Worm (Caenorhabditis elegans): ENCODE data around the gene swan-1.

The swan-1 gene

ce11 chrV:13787948-13788681 lies 18.9 kb downstream of the swan-1 start (continued):
- TF ChIP-seq vab-15 (tag; optimal IDR thresholded peaks at IDR 0.05), result no peak
- no peak for TF ChIP-seq C34B4.2 (tag; optimal IDR thresholded peaks at IDR 0.05)
- TF ChIP-seq nhr-77 (tag; optimal IDR thresholded peaks at IDR 0.05), result no peak
- TF ChIP-seq tbx-2 (tag; optimal IDR thresholded peaks at IDR 0.05), result no peak
- TF ChIP-seq lin-35 (GFP tag; optimal IDR thresholded peaks at IDR 0.05), result peak in 1 of 2 experiments; percentile 34
- TF ChIP-seq isw-1 (GFP tag; IDR thresholded peaks at IDR 0.05), result no peak
- peak; percentile 23 for TF ChIP-seq ama-1 (optimal IDR thresholded peaks at IDR 0.05)
- TF ChIP-seq alr-1 (tag; optimal IDR thresholded peaks at IDR 0.05; ENCODE audit: borderline replicate concordance), result no peak
- TF ChIP-seq fkh-8 (tag; optimal IDR thresholded peaks at IDR 0.05), result no peak
- no peak for TF ChIP-seq aha-1 (tag; optimal IDR thresholded peaks at IDR 0.05)
- no peak for TF ChIP-seq egl-27 (tag; optimal IDR thresholded peaks at IDR 0.05)
- peak; percentile 24 for TF ChIP-seq unc-130 (tag; optimal IDR thresholded peaks at IDR 0.05)
- TF ChIP-seq tlp-1 (tag; optimal IDR thresholded peaks at IDR 0.05), result no peak
- TF ChIP-seq lin-14 (GFP tag; optimal IDR thresholded peaks at IDR 0.05), result peak; percentile 75
- no peak for TF ChIP-seq C04F5.9 (tag; optimal IDR thresholded peaks at IDR 0.05)
- no peak for TF ChIP-seq jun-1 (tag; optimal IDR thresholded peaks at IDR 0.05)
- peak; percentile 69 for TF ChIP-seq nhr-19 (GFP tag; conservative IDR thresholded peaks at IDR 0.05)
- peak in 1 of 3 experiments; percentile 48 for TF ChIP-seq dpl-1 (GFP tag; optimal IDR thresholded peaks at IDR 0.05)
- no peak for TF ChIP-seq ztf-11 (tag; optimal IDR thresholded peaks at IDR 0.05)
- no peak for TF ChIP-seq snpc-4 (tag; optimal IDR thresholded peaks at IDR 0.05)
- TF ChIP-seq unc-30 (tag; optimal IDR thresholded peaks at IDR 0.05), result no peak
- TF ChIP-seq hlh-4 (tag; optimal IDR thresholded peaks at IDR 0.05), result no peak
- no peak for TF ChIP-seq nhr-11 (tag; optimal IDR thresholded peaks at IDR 0.05)
- TF ChIP-seq efl-1 (optimal IDR thresholded peaks at IDR 0.05), result no peak
- peak in 1 of 2 experiments; percentile 91 for TF ChIP-seq efl-1 (GFP tag; optimal IDR thresholded peaks at IDR 0.05 in 1 of 2)
- TF ChIP-seq nhr-28 (tag; optimal IDR thresholded peaks at IDR 0.05), result no peak
- TF ChIP-seq snu-23 (GFP tag; optimal IDR thresholded peaks at IDR 0.05), result peak; percentile 67
- TF ChIP-seq fos-1 (tag; optimal IDR thresholded peaks at IDR 0.05), result no peak
- TF ChIP-seq lsy-2 (tag; optimal IDR thresholded peaks at IDR 0.05), result peak in 1 of 2 experiments; percentile 57
- no peak for TF ChIP-seq ces-1 (GFP tag; optimal IDR thresholded peaks at IDR 0.05)
- TF ChIP-seq lin-13 (GFP tag; optimal IDR thresholded peaks at IDR 0.05), result no peak
- peak; percentile 57 for TF ChIP-seq ztf-4 (tag; optimal IDR thresholded peaks at IDR 0.05)
- no peak for TF ChIP-seq mef-2 (tag; optimal IDR thresholded peaks at IDR 0.05)
- no peak for TF ChIP-seq sptf-1 (tag; optimal IDR thresholded peaks at IDR 0.05)

- peak; percentile 2 for TF ChIP-seq dsc-1 (tag; optimal IDR thresholded peaks at IDR 0.05)
- TF ChIP-seq jun-1 (tag; optimal IDR thresholded peaks at IDR 0.05), result peak; percentile 30
- TF ChIP-seq hlh-17 (GFP tag; optimal IDR thresholded peaks at IDR 0.05; ENCODE audit: borderline replicate concordance), result no peak
- no peak for TF ChIP-seq mef-2 (tag; optimal IDR thresholded peaks at IDR 0.05)
- TF ChIP-seq unc-86 (tag; optimal IDR thresholded peaks at IDR 0.05), result peak; percentile 2
- no peak for TF ChIP-seq lin-13 (GFP tag; optimal IDR thresholded peaks at IDR 0.05)
- TF ChIP-seq elt-2 (tag; optimal IDR thresholded peaks at IDR 0.05), result peak; percentile 20
- TF ChIP-seq nhr-28 (tag; optimal IDR thresholded peaks at IDR 0.05), result no peak
- no peak for TF ChIP-seq alr-1 (tag; optimal IDR thresholded peaks at IDR 0.05; ENCODE audit: borderline replicate concordance)
- TF ChIP-seq mep-1 (tag; optimal IDR thresholded peaks at IDR 0.05), result peak; percentile 67
- peak; percentile 15 for TF ChIP-seq lir-3 (tag; optimal IDR thresholded peaks at IDR 0.05; ENCODE audit: poor library complexity)
- peak; percentile 53 to 81 for TF ChIP-seq lsy-2 (tag; optimal IDR thresholded peaks at IDR 0.05)
- no peak for TF ChIP-seq mab-9 (GFP tag; IDR thresholded peaks at IDR 0.05)
- TF ChIP-seq unc-98 (GFP tag; IDR thresholded peaks at IDR 0.05), result no peak
- TF ChIP-seq blmp-1 (tag; optimal IDR thresholded peaks at IDR 0.05), result peak; percentile 63
- peak; percentile 34 for TF ChIP-seq rnt-1 (tag; optimal IDR thresholded peaks at IDR 0.05)
- TF ChIP-seq lin-39 (tag; optimal IDR thresholded peaks at IDR 0.05), result no peak
- TF ChIP-seq nhr-76 (tag; optimal IDR thresholded peaks at IDR 0.05), result no peak
- TF ChIP-seq aha-1 (tag; optimal IDR thresholded peaks at IDR 0.05), result no peak
- peak in 2 of 6 experiments; percentile 31 to 40 for TF ChIP-seq elt-3 (tag; optimal IDR thresholded peaks at IDR 0.05)
- peak in 1 of 3 experiments; percentile 12 for TF ChIP-seq dpl-1 (GFP tag; optimal IDR thresholded peaks at IDR 0.05)
- peak; percentile 23 for TF ChIP-seq pqm-1 (tag; optimal IDR thresholded peaks at IDR 0.05)
- TF ChIP-seq C34B4.2 (tag; optimal IDR thresholded peaks at IDR 0.05), result no peak
- TF ChIP-seq isw-1 (GFP tag; IDR thresholded peaks at IDR 0.05), result no peak
- no peak for TF ChIP-seq pax-3 (tag; optimal IDR thresholded peaks at IDR 0.05)
- no peak for TF ChIP-seq nhr-47 (tag; optimal IDR thresholded peaks at IDR 0.05)
- TF ChIP-seq ztf-11 (tag; optimal IDR thresholded peaks at IDR 0.05), result peak in 1 of 2 experiments; percentile 23
These were observed 19.7 kb downstream of the swan-1 start, which contains the start of the genes F53C11.4 and F53C11.5 for ce11 chrV:13787225-13787898. F53C11.4 (minus strand) TSS chrV:13787352. F53C11.5 (plus strand) TSS chrV:13787549.
